Worm (Caenorhabditis elegans) whole organism, early embryonic: Measurements from ENCODE around the gene pept-2.

Experiments used
- ama-1 ChIP-seq: fragments of 150-350 bp; optimal IDR thresholded peaks from 2 replicates; lab custom pipeline; 2014
- flt-1 ChIP-seq: fragments of 200-800 bp; sonication (Bioruptor generic); IDR thresholded peaks from 2 replicates; pipeline ENCODE4 v1.3.6; 2022; ENCODE audit warnings: missing genetic modification characterization, missing compliant biosample characterization
- hmbx-1 ChIP-seq: sonication (generic microtip); optimal IDR thresholded peaks from 2 replicates; lab custom pipeline; 2016; ENCODE audit warnings: mild to moderate bottlenecking, missing genetic modification characterization, missing compliant biosample characterization
- pes-1 ChIP-seq: fragments of 200-800 bp; sonication (Bioruptor generic); IDR thresholded peaks from 2 replicates; pipeline ENCODE4 v1.3.6; 2022; ENCODE audit warnings: missing genetic modification reagents, missing genetic modification characterization, missing compliant biosample characterization
- scrt-1 ChIP-seq: fragments of 200-800 bp; sonication (Bioruptor generic); IDR thresholded peaks from 2 replicates; pipeline ENCODE4 v1.3.6; 2022; ENCODE audit warnings: missing genetic modification characterization, missing compliant biosample characterization
- tbx-11 ChIP-seq: fragments of 200-800 bp; sonication (Bioruptor generic); IDR thresholded peaks from 2 replicates; pipeline ENCODE4 v1.3.6; 2022; ENCODE audit warnings: missing genetic modification characterization, missing compliant biosample characterization

ce11 chrIV:10826029-10826428 lies 35.6 kb downstream of the pept-2 start:
- TF ChIP-seq ama-1 (lab: Kevin White, UChicago) (peak; percentile 65), pes-1 (GFP tag; lab: Robert Waterston, UW) (no peak), hmbx-1 (no peak), scrt-1 (GFP tag; lab: Robert Waterston, UW) (no peak), flt-1 (no peak), tbx-11 (GFP tag; lab: Robert Waterston, UW) (no peak)
